Fruit fly (Drosophila melanogaster) whole organism, wandering third instar larva: ENCODE measurements around the gene Ekar.

Source experiments
- CG32264 ChIP-seq: fragments of 200-800 bp; sonication (Bioruptor generic); optimal IDR thresholded peaks from 2 replicates; lab custom pipeline; 2016; ENCODE audit warnings: missing biosample characterization, missing genetic modification characterization
- CG9705 ChIP-seq: fragments of 200-800 bp; sonication (Bioruptor generic); optimal IDR thresholded peaks from 2 replicates; lab custom pipeline; 2018; ENCODE audit warnings: missing biosample characterization, mild to moderate bottlenecking, missing genetic modification characterization
- Dfd ChIP-seq: fragments of >200 bp; optimal IDR thresholded peaks from 2 replicates; lab custom pipeline; 2017; ENCODE audit warnings: missing biosample characterization, missing genetic modification characterization
- Dif ChIP-seq: fragments of 200-275, 200-300 bp; sonication (Bioruptor generic); optimal IDR thresholded peaks from 2 replicates; lab custom pipeline; 2018; ENCODE audit warnings: missing biosample characterization, missing genetic modification characterization; ENCODE audit not compliant: partially characterized antibody
- GATAd ChIP-seq: sonication (Bioruptor generic); optimal IDR thresholded peaks from 2 replicates; lab custom pipeline; 2016; ENCODE audit warnings: missing biosample characterization, missing genetic modification characterization
- HLH106 ChIP-seq: fragments of 200-800 bp; optimal IDR thresholded peaks from 3 replicates; lab custom pipeline; 2019; ENCODE audit warnings: missing biosample characterization, mild to moderate bottlenecking, missing genetic modification characterization, moderate library complexity
- Hnf4 ChIP-seq: fragments of 200-800 bp; sonication (Bioruptor generic); optimal IDR thresholded peaks from 2 replicates; lab custom pipeline; 2016; ENCODE audit warnings: missing biosample characterization, mild to moderate bottlenecking, missing genetic modification characterization
- Hr83 ChIP-seq: fragments of 200-300 bp; sonication (Bioruptor generic); optimal IDR thresholded peaks from 2 replicates; lab custom pipeline; 2016; ENCODE audit warnings: missing biosample characterization, mild to moderate bottlenecking, missing genetic modification characterization, moderate library complexity; ENCODE audit not compliant: poor library complexity, severe bottlenecking
- Myc ChIP-seq: fragments of >200 bp; optimal IDR thresholded peaks from 2 replicates; lab custom pipeline; 2017
- Rel ChIP-seq, 2 experiments: fragments of 200-800 bp; sonication (Bioruptor generic) in 1 of 2; optimal IDR thresholded peaks; 2 replicates in 1 of 2; 3 replicates in 1 of 2; lab custom pipeline; 2016 to 2019; ENCODE audit warnings: mild to moderate bottlenecking in 2 of 2, missing biosample characterization in 2 of 2, missing genetic modification characterization in 2 of 2, moderate library complexity in 1 of 2
- Vsx2 ChIP-seq: fragments of 200-300, 225-300 bp; sonication (Bioruptor generic); optimal IDR thresholded peaks from 2 replicates; lab custom pipeline; 2018; ENCODE audit warnings: missing biosample characterization, missing genetic modification characterization; ENCODE audit not compliant: partially characterized antibody
- br ChIP-seq: fragments of 200-800 bp; sonication (Bioruptor generic); optimal IDR thresholded peaks from 2 replicates; lab custom pipeline; 2016; ENCODE audit warnings: missing biosample characterization, missing genetic modification characterization
- brk ChIP-seq: fragments of 200-800 bp; sonication (Bioruptor generic); optimal IDR thresholded peaks from 2 replicates; lab custom pipeline; 2016; ENCODE audit warnings: missing biosample characterization, mild to moderate bottlenecking, missing genetic modification characterization
- dl ChIP-seq, 2 experiments: fragments of 175-275, 200-275 bp in 1 of 2; fragments of 200-275 bp in 1 of 2; sonication (Bioruptor generic); optimal IDR thresholded peaks; lab custom pipeline; 2018; ENCODE audit warnings: mild to moderate bottlenecking in 2 of 2, missing biosample characterization in 2 of 2, missing genetic modification characterization in 2 of 2, moderate library complexity in 2 of 2; ENCODE audit not compliant: partially characterized antibody in 2 of 2, insufficient read depth in 1 of 2
- dmrt93B ChIP-seq: fragments of 200-800 bp; sonication (Bioruptor generic); optimal IDR thresholded peaks from 2 replicates; lab custom pipeline; 2018; ENCODE audit warnings: missing biosample characterization, mild to moderate bottlenecking, missing genetic modification characterization
- dsf ChIP-seq: sonication (Bioruptor generic); optimal IDR thresholded peaks from 2 replicates; lab custom pipeline; 2016; ENCODE audit warnings: missing biosample characterization, missing genetic modification characterization, borderline replicate concordance
- ey ChIP-seq: fragments of 200-800 bp; sonication (Bioruptor generic); optimal IDR thresholded peaks from 2 replicates; lab custom pipeline; 2016; ENCODE audit warnings: missing biosample characterization, missing genetic modification characterization
- foxo ChIP-seq, 2 experiments: fragments of 200-800 bp; sonication (Bioruptor generic); optimal IDR thresholded peaks; 2 replicates in 1 of 2; 3 replicates in 1 of 2; lab custom pipeline; 2016 to 2017; ENCODE audit warnings: missing biosample characterization in 2 of 2, missing genetic modification characterization in 2 of 2
- h ChIP-seq: fragments of 200-800 bp; sonication (Bioruptor generic); optimal IDR thresholded peaks from 3 replicates; lab custom pipeline; 2016; ENCODE audit warnings: missing biosample characterization, mild to moderate bottlenecking, missing genetic modification characterization
- lola ChIP-seq: fragments of >200 bp; optimal IDR thresholded peaks from 2 replicates; lab custom pipeline; 2017; ENCODE audit warnings: missing biosample characterization, missing genetic modification characterization
- pan ChIP-seq: fragments of >200 bp; optimal IDR thresholded peaks from 2 replicates; lab custom pipeline; 2017
- rgr ChIP-seq: fragments of 200-800 bp; sonication (Bioruptor generic); optimal IDR thresholded peaks from 3 replicates; lab custom pipeline; 2016; ENCODE audit warnings: missing biosample characterization, mild to moderate bottlenecking, missing genetic modification characterization
- usp ChIP-seq: fragments of >200 bp; optimal IDR thresholded peaks from 2 replicates; lab custom pipeline; 2017; ENCODE audit warnings: missing biosample characterization, missing genetic modification characterization
- woc ChIP-seq: sonication (Bioruptor generic); optimal IDR thresholded peaks from 2 replicates; lab custom pipeline; 2016; ENCODE audit warnings: missing biosample characterization, mild to moderate bottlenecking, missing genetic modification characterization

Ekar gene

dm6 chr4:625898-626644 lies 20.3 kb downstream of the Ekar start, which contains the start of gene mav:
Gene mav, minus strand, starts transcription at chr4:626031.
- TF ChIP-seq pan = no peak
- peak; percentile 57 for TF ChIP-seq Dfd (GFP tag; lab: Kevin White, UChicago)
- TF ChIP-seq Vsx2 (GFP tag; lab: Kevin White, UChicago) = peak; percentile 56
- TF ChIP-seq Dif (GFP tag; lab: Kevin White, UChicago) = peak; percentile 38

- TF ChIP-seq dl (GFP tag; optimal IDR thresholded peaks at IDR 0.05; lab: Kevin White, UChicago; ENCODE audit: insufficient read depth in 1 of 2, partially characterized antibody in 2 of 2) (no peak), CG9705 (GFP tag; lab: Kevin White, UChicago) (no peak), h (GFP tag; lab: Kevin White, UChicago) (no peak), Hnf4 (no peak), dmrt93B (GFP tag; lab: Kevin White, UChicago) (no peak), woc (GFP tag; lab: Kevin White, UChicago) (peak; percentile 69), ey (GFP tag; lab: Kevin White, UChicago) (no peak)
Observed at dm6 chr4:610398-611319, 35.7 kb downstream of the Ekar start, which contains the start of gene Eph. Gene Eph, plus strand, starts transcription at chr4:610684.

- TF ChIP-seq br (GFP tag; lab: Kevin White, UChicago) (no peak), lola (GFP tag; lab: Kevin White, UChicago) (no peak), Myc (lab: Kevin White, UChicago) (no peak), GATAd (GFP tag; lab: Kevin White, UChicago) (no peak), CG32264 (GFP tag; lab: Kevin White, UChicago) (no peak), dsf (GFP tag; lab: Kevin White, UChicago) (no peak), CG9705 (GFP tag; lab: Kevin White, UChicago) (no peak), dmrt93B (GFP tag; lab: Kevin White, UChicago) (no peak), foxo (GFP tag; optimal IDR thresholded peaks at IDR 0.05; lab: Kevin White, UChicago) (no peak), usp (GFP tag; lab: Kevin White, UChicago) (no peak), Dif (GFP tag; lab: Kevin White, UChicago) (no peak), Hnf4 (no peak), HLH106 (no peak), Rel (GFP tag; optimal IDR thresholded peaks at IDR 0.05; lab: Kevin White, UChicago) (no peak), Rel (tag; optimal IDR thresholded peaks at IDR 0.05; lab: Kevin White, UChicago) (no peak), rgr (GFP tag; lab: Kevin White, UChicago) (no peak)
Observed at dm6 chr4:607498-607897, 38.9 kb downstream of the Ekar start, which contains the start of gene onecut. Gene onecut, minus strand, starts transcription at chr4:607649.

dm6 chr4:588514-588913 lies 57.8 kb downstream of the Ekar start:
- no peak for TF ChIP-seq CG32264 (GFP tag; lab: Kevin White, UChicago)
- no peak for TF ChIP-seq Dfd (GFP tag; lab: Kevin White, UChicago)
- no peak for TF ChIP-seq Hr83 (GFP tag; lab: Kevin White, UChicago)
- no peak for TF ChIP-seq brk (GFP tag; lab: Kevin White, UChicago)
- TF ChIP-seq, all 38 proteins: peak for 0
